Fruit fly (Drosophila melanogaster): ENCODE measurements around the gene CG45690.

CG45690 gene

DNA sequence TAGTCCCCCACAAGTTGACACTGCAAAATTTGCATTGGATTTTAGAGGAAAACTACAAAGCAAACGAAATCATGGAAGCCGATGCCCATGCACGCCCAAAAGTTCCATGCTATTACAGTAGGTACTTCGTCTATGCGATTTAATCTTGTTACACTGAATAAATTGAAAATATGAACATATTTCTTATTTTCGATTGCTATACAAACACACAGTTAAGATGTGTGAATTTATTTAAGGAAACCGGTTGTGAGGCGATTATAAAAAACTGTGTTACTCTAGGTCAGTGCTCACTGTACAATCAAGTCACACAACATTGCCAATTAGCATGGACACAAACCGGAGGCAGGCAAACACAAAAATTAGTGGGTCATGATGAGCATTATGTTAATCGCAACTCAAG is 7.5 kb downstream of the CG45690 start (continued):
- TF ChIP-seq CG7372 (GFP tag; IDR thresholded peaks at IDR 0.05) (peak; percentile 73; the same call in 1 of the 2 replicates), CG17186 (GFP tag; optimal IDR thresholded peaks at IDR 0.05) (no peak), C15 (GFP tag; IDR thresholded peaks at IDR 0.05) (0 out of 3 replicates have a peak, but pooled peaks have one; percentile 56), jing (GFP tag; optimal IDR thresholded peaks at IDR 0.05) (peak; percentile 70), CG10565 (GFP tag; optimal IDR thresholded peaks at IDR 0.05) (no peak), cg (GFP tag; optimal IDR thresholded peaks at IDR 0.05) (no peak), CG14710 (tag; optimal IDR thresholded peaks at IDR 0.05) (no peak), h (optimal IDR thresholded peaks at IDR 0.05) (no peak), CG7556 (GFP tag; optimal IDR thresholded peaks at IDR 0.05) (peak; percentile 55), ci (GFP tag; IDR thresholded peaks at IDR 0.05) (peak; percentile 92), zfh1 (GFP tag; IDR thresholded peaks at IDR 0.05) (peak; percentile 86), eve (GFP tag; optimal IDR thresholded peaks at IDR 0.05) (peak in 1 of 2 experiments; percentile 86), CG12236 (GFP tag; optimal IDR thresholded peaks at IDR 0.05) (peak; percentile 57), CG12391 (tag; optimal IDR thresholded peaks at IDR 0.05) (peak; percentile 80), CG6791 (GFP tag; IDR thresholded peaks at IDR 0.05; ENCODE audit: partially characterized antibody) (no peak), ssp (GFP tag; IDR thresholded peaks at IDR 0.05) (peak; percentile 77), CG12659 (GFP tag; optimal IDR thresholded peaks at IDR 0.05) (peak; percentile 75), ems (GFP tag; optimal IDR thresholded peaks at IDR 0.05) (peak; percentile 53), CG11398 (GFP tag; optimal IDR thresholded peaks at IDR 0.05) (peak; percentile 64), CkIIα-i1 (GFP tag; IDR thresholded peaks at IDR 0.05) (peak; percentile 84), CG14860 (GFP tag; IDR thresholded peaks at IDR 0.05; ENCODE audit: partially characterized antibody) (no peak), zf30C (GFP tag; optimal IDR thresholded peaks at IDR 0.05) (no peak), nerfin-2 (GFP tag; IDR thresholded peaks at IDR 0.05; ENCODE audit: partially characterized antibody) (no peak), Pdp1 (GFP tag; optimal IDR thresholded peaks at IDR 0.05) (peak; percentile 76 to 80), Mad (GFP tag; optimal IDR thresholded peaks at IDR 0.05) (peak; percentile 46), CG3847 (GFP tag; IDR thresholded peaks at IDR 0.05) (peak; percentile 75), Hand (GFP tag; optimal IDR thresholded peaks at IDR 0.05) (no peak), CG16779 (GFP tag; IDR thresholded peaks at IDR 0.05) (peak; percentile 63), CG10654 (GFP tag; optimal IDR thresholded peaks at IDR 0.05) (peak; percentile 68), CG2678 (tag; optimal IDR thresholded peaks at IDR 0.05) (peak; percentile 82), CG5245 (GFP tag; optimal IDR thresholded peaks at IDR 0.05) (peak; percentile 64), Lim3 (GFP tag; IDR thresholded peaks at IDR 0.05) (0 out of 2 replicates have a peak, but pooled peaks have one; percentile 27), gro (GFP tag; optimal IDR thresholded peaks at IDR 0.05) (peak; percentile 75), lilli (GFP tag; optimal IDR thresholded peaks at IDR 0.05) (peak; percentile 85), ham (GFP tag; IDR thresholded peaks at IDR 0.05) (0 out of 2 replicates have a peak, but pooled peaks have one; percentile 17), CG17568 (GFP tag; optimal IDR thresholded peaks at IDR 0.05) (peak; percentile 48), CG5953 (GFP tag; IDR thresholded peaks at IDR 0.05) (peak; percentile 75), Side (GFP tag; optimal IDR thresholded peaks at IDR 0.05) (peak; percentile 72), CG13424 (tag; optimal IDR thresholded peaks at IDR 0.05) (peak; percentile 83), CG11723 (GFP tag; optimal IDR thresholded peaks at IDR 0.05) (peak; percentile 36), CG13775 (GFP tag; optimal IDR thresholded peaks at IDR 0.05) (peak; percentile 39), CG32767 (GFP tag; IDR thresholded peaks at IDR 0.05) (peak; percentile 83), CG12299 (tag; optimal IDR thresholded peaks at IDR 0.05) (no peak), CG4282 (GFP tag; optimal IDR thresholded peaks at IDR 0.05) (peak; percentile 57), HmgZ (tag; optimal IDR thresholded peaks at IDR 0.05) (peak; percentile 60), peb (GFP tag; IDR thresholded peaks at IDR 0.05) (peak; percentile 58; the same call in 1 of the 2 replicates), CG4707 (GFP tag; optimal IDR thresholded peaks at IDR 0.05) (no peak), sr (GFP tag; IDR thresholded peaks at IDR 0.05) (peak; percentile 66; the same call in 1 of the 3 replicates), CG10209 (GFP tag; optimal IDR thresholded peaks at IDR 0.05) (peak; percentile 74), pum (GFP tag; optimal IDR thresholded peaks at IDR 0.05) (peak; percentile 82), Nf-YC (tag; optimal IDR thresholded peaks at IDR 0.05) (peak; percentile 47)

Data from whole organism, embryonic.